Fruit fly (Drosophila melanogaster) whole organism, embryonic: Measurements from ENCODE around the gene svr.
A peak's percentile ranks its signal among the peaks of the same experiment; 100 is the strongest.

Source experiments
- Bgb ChIP-seq: fragments of 200-800 bp; sonication (Bioruptor generic); IDR thresholded peaks from 2 replicates; pipeline ENCODE4 v1.3.6; 2022; ENCODE audit warnings: missing biosample characterization, missing genetic modification characterization; ENCODE audit not compliant: partially characterized antibody
- Blimp-1 ChIP-seq: fragments of 200-800 bp; sonication (Bioruptor generic); optimal IDR thresholded peaks from 3 replicates; lab custom pipeline; 2018; ENCODE audit warnings: missing biosample characterization, missing genetic modification characterization, mild to moderate bottlenecking, moderate library complexity, missing genetic modification reagents
- CG10431 ChIP-seq: fragments of 200-800 bp; sonication (Bioruptor generic); optimal IDR thresholded peaks from 3 replicates; lab custom pipeline; 2018; ENCODE audit warnings: missing biosample characterization, mild to moderate bottlenecking, missing genetic modification characterization
- CG14965 ChIP-seq: fragments of 200-800 bp; sonication (Bioruptor generic); optimal IDR thresholded peaks from 2 replicates; lab custom pipeline; 2016; ENCODE audit warnings: missing biosample characterization, missing genetic modification characterization, borderline replicate concordance
- CG15696 ChIP-seq: fragments of 200-800 bp; sonication (Bioruptor generic); optimal IDR thresholded peaks from 2 replicates; lab custom pipeline; 2019; ENCODE audit warnings: missing biosample characterization, mild to moderate bottlenecking, missing genetic modification characterization, moderate library complexity
- CG18262 ChIP-seq: fragments of 200-800 bp; optimal IDR thresholded peaks from 3 replicates; lab custom pipeline; 2019; ENCODE audit warnings: missing biosample characterization, mild to moderate bottlenecking, missing genetic modification characterization, moderate library complexity
- CG30020 ChIP-seq: fragments of 200-800 bp; optimal IDR thresholded peaks from 2 replicates; lab custom pipeline; 2019; ENCODE audit warnings: missing biosample characterization, mild to moderate bottlenecking, missing genetic modification characterization, moderate library complexity
- CG32532 ChIP-seq: fragments of 200-800 bp; sonication (Bioruptor generic); IDR thresholded peaks from 2 replicates; pipeline ENCODE4 v1.3.6; 2022; ENCODE audit warnings: missing biosample characterization, missing genetic modification characterization
- CG33557 ChIP-seq: fragments of 200-800 bp; sonication (Bioruptor generic); optimal IDR thresholded peaks from 2 replicates; lab custom pipeline; 2019; ENCODE audit warnings: missing biosample characterization, mild to moderate bottlenecking, missing genetic modification characterization, moderate library complexity
- CG3726 ChIP-seq: fragments of 200-800 bp; sonication (Bioruptor generic); IDR thresholded peaks from 3 replicates; pipeline ENCODE4, ENCODE4 v1.3.6; 2022; ENCODE audit warnings: missing biosample characterization, missing genetic modification characterization
- CG4424 ChIP-seq: fragments of 200-800 bp; sonication (Bioruptor generic); optimal IDR thresholded peaks from 3 replicates; lab custom pipeline; 2016; ENCODE audit warnings: missing biosample characterization, missing genetic modification characterization
- CG4617 ChIP-seq: fragments of 200-800 bp; sonication (Bioruptor generic); optimal IDR thresholded peaks from 3 replicates; lab custom pipeline; 2016; ENCODE audit warnings: missing biosample characterization, missing genetic modification characterization, borderline replicate concordance
- CG6175 ChIP-seq: fragments of 200-800 bp; sonication (Bioruptor generic); IDR thresholded peaks from 3 replicates; pipeline ENCODE4 v1.3.6; 2022; ENCODE audit warnings: missing biosample characterization, missing genetic modification characterization
- CG6254 ChIP-seq: fragments of 200-800 bp; sonication (Bioruptor generic); optimal IDR thresholded peaks from 3 replicates; lab custom pipeline; 2017; ENCODE audit warnings: mild to moderate bottlenecking, missing biosample characterization, missing genetic modification reagents, missing genetic modification characterization
- CG7987 ChIP-seq: fragments of 200-800 bp; sonication (Bioruptor generic); optimal IDR thresholded peaks from 2 replicates; lab custom pipeline; 2018; ENCODE audit warnings: missing biosample characterization, mild to moderate bottlenecking, missing genetic modification characterization, moderate library complexity
- CG8359 ChIP-seq: fragments of 200-800 bp; sonication (Bioruptor generic); optimal IDR thresholded peaks from 2 replicates; lab custom pipeline; 2017; ENCODE audit warnings: missing biosample characterization, mild to moderate bottlenecking, missing genetic modification characterization, borderline replicate concordance
- CG9727 ChIP-seq: fragments of 200-800 bp; sonication (Bioruptor generic); optimal IDR thresholded peaks from 3 replicates; lab custom pipeline; 2017; ENCODE audit warnings: missing biosample characterization, mild to moderate bottlenecking, missing genetic modification characterization
- Dref ChIP-seq: fragments of 200-800 bp; sonication (Bioruptor generic); IDR thresholded peaks from 2 replicates; pipeline ENCODE4 v1.3.6; 2022; ENCODE audit warnings: missing biosample characterization, missing genetic modification characterization
- E2f2 ChIP-seq: fragments of 200-800 bp; sonication (Bioruptor generic); IDR thresholded peaks from 2 replicates; pipeline ENCODE4 v1.3.6; 2022; ENCODE audit warnings: missing biosample characterization, missing genetic modification characterization
- Fer1 ChIP-seq: fragments of 200-800 bp; sonication (Bioruptor generic); optimal IDR thresholded peaks from 2 replicates; lab custom pipeline; 2017; ENCODE audit warnings: missing biosample characterization, mild to moderate bottlenecking, missing genetic modification characterization
- H2.0 ChIP-seq: fragments of 200-800 bp; sonication (Bioruptor generic); IDR thresholded peaks from 2 replicates; pipeline ENCODE4 v1.3.6; 2022; ENCODE audit warnings: missing biosample characterization, missing genetic modification characterization
- Hand ChIP-seq: fragments of 200-800 bp; sonication (Bioruptor generic); optimal IDR thresholded peaks from 2 replicates; lab custom pipeline; 2017; ENCODE audit warnings: mild to moderate bottlenecking, missing biosample characterization, missing genetic modification reagents, missing genetic modification characterization
- Hmx ChIP-seq: fragments of 200-800 bp; sonication (Bioruptor generic); optimal IDR thresholded peaks from 2 replicates; lab custom pipeline; 2016; ENCODE audit warnings: missing biosample characterization, missing genetic modification characterization
- MBD-R2 ChIP-seq: fragments of 200-800 bp; sonication (Bioruptor generic); IDR thresholded peaks from 2 replicates; pipeline ENCODE4 v1.3.6; 2022; ENCODE audit warnings: missing biosample characterization, missing genetic modification characterization
- NFAT ChIP-seq: fragments of 200-800 bp; sonication (Bioruptor generic); IDR thresholded peaks from 2 replicates; pipeline ENCODE4 v1.3.6; 2022; ENCODE audit warnings: missing biosample characterization, missing genetic modification characterization
- Oaz ChIP-seq: fragments of 200-800 bp; sonication (Bioruptor generic); IDR thresholded peaks from 2 replicates; pipeline ENCODE4 v1.3.6; 2022; ENCODE audit warnings: missing biosample characterization, missing genetic modification characterization
- Opbp ChIP-seq: fragments of 200-800 bp; sonication (Bioruptor generic); IDR thresholded peaks from 3 replicates; pipeline ENCODE4 v1.3.6; 2022; ENCODE audit warnings: missing biosample characterization, missing genetic modification characterization; ENCODE audit not compliant: partially characterized antibody
- Rfx ChIP-seq: fragments of 200-800 bp; sonication (Bioruptor generic); IDR thresholded peaks from 2 replicates; pipeline ENCODE4 v1.3.6; 2022; ENCODE audit warnings: missing biosample characterization, missing genetic modification characterization
- Xbp1 ChIP-seq: fragments of 200-800 bp; sonication (Bioruptor generic); optimal IDR thresholded peaks from 3 replicates; lab custom pipeline; 2016; ENCODE audit warnings: missing biosample characterization, mild to moderate bottlenecking, missing genetic modification characterization
- amos ChIP-seq: fragments of 200-800 bp; sonication (Bioruptor generic); IDR thresholded peaks from 2 replicates; pipeline ENCODE4 v1.3.6; 2022; ENCODE audit warnings: missing biosample characterization, missing genetic modification characterization; ENCODE audit not compliant: partially characterized antibody
- bowl ChIP-seq: fragments of 200-800 bp; sonication (Bioruptor generic); IDR thresholded peaks from 2 replicates; pipeline ENCODE4 v1.3.6; 2022; ENCODE audit warnings: missing biosample characterization, missing genetic modification characterization
- dan ChIP-seq: fragments of 200-800 bp; sonication (Bioruptor generic); IDR thresholded peaks from 2 replicates; pipeline ENCODE4 v1.3.6; 2022; ENCODE audit warnings: missing biosample characterization, missing genetic modification characterization
- dmrt11E ChIP-seq: fragments of 200-800 bp; sonication (Bioruptor generic); optimal IDR thresholded peaks from 3 replicates; lab custom pipeline; 2018; ENCODE audit warnings: missing biosample characterization, mild to moderate bottlenecking, missing genetic modification characterization, moderate library complexity
- emc ChIP-seq: fragments of 200-800 bp; sonication (Bioruptor generic); optimal IDR thresholded peaks from 2 replicates; lab custom pipeline; 2016; ENCODE audit warnings: missing biosample characterization, missing genetic modification characterization
- en ChIP-seq: fragments of 200-800 bp; sonication (Bioruptor generic); optimal IDR thresholded peaks from 2 replicates; lab custom pipeline; 2016; ENCODE audit warnings: missing biosample characterization, missing genetic modification characterization
- ewg ChIP-seq: fragments of 200-800 bp; sonication (Bioruptor generic); optimal IDR thresholded peaks from 3 replicates; lab custom pipeline; 2017; ENCODE audit warnings: mild to moderate bottlenecking, missing biosample characterization, missing genetic modification reagents, missing genetic modification characterization
- eyg ChIP-seq: fragments of 200-800 bp; sonication (Bioruptor generic); optimal IDR thresholded peaks from 3 replicates; lab custom pipeline; 2016; ENCODE audit warnings: missing biosample characterization, missing genetic modification characterization
- fd102C ChIP-seq: fragments of 200-800 bp; sonication (Bioruptor generic); optimal IDR thresholded peaks from 2 replicates; lab custom pipeline; 2018; ENCODE audit warnings: missing biosample characterization, mild to moderate bottlenecking, missing genetic modification characterization, moderate library complexity
- fru ChIP-seq: fragments of >200 bp; optimal IDR thresholded peaks from 2 replicates; lab custom pipeline; 2017
- her ChIP-seq: fragments of 200-800 bp; sonication (Bioruptor generic); optimal IDR thresholded peaks from 2 replicates; lab custom pipeline; 2016; ENCODE audit warnings: missing biosample characterization, missing genetic modification characterization
- ind ChIP-seq: fragments of 200-800 bp; sonication (Bioruptor generic); optimal IDR thresholded peaks from 3 replicates; lab custom pipeline; 2016; ENCODE audit warnings: missing biosample characterization, missing genetic modification characterization
- mam ChIP-seq: fragments of 200-800 bp; sonication (Bioruptor generic); optimal IDR thresholded peaks from 3 replicates; lab custom pipeline; 2016; ENCODE audit warnings: missing biosample characterization, missing genetic modification characterization
- vnd ChIP-seq: fragments of 200-800 bp; sonication (Bioruptor generic); IDR thresholded peaks from 3 replicates; pipeline ENCODE4 v1.3.6; 2022; ENCODE audit warnings: missing biosample characterization, missing genetic modification characterization; ENCODE audit not compliant: partially characterized antibody
- zfh2 ChIP-seq: fragments of 200-800 bp; sonication (Bioruptor generic); optimal IDR thresholded peaks from 2 replicates; lab custom pipeline; 2016; ENCODE audit warnings: missing biosample characterization, missing genetic modification characterization

Gene svr

DNA sequence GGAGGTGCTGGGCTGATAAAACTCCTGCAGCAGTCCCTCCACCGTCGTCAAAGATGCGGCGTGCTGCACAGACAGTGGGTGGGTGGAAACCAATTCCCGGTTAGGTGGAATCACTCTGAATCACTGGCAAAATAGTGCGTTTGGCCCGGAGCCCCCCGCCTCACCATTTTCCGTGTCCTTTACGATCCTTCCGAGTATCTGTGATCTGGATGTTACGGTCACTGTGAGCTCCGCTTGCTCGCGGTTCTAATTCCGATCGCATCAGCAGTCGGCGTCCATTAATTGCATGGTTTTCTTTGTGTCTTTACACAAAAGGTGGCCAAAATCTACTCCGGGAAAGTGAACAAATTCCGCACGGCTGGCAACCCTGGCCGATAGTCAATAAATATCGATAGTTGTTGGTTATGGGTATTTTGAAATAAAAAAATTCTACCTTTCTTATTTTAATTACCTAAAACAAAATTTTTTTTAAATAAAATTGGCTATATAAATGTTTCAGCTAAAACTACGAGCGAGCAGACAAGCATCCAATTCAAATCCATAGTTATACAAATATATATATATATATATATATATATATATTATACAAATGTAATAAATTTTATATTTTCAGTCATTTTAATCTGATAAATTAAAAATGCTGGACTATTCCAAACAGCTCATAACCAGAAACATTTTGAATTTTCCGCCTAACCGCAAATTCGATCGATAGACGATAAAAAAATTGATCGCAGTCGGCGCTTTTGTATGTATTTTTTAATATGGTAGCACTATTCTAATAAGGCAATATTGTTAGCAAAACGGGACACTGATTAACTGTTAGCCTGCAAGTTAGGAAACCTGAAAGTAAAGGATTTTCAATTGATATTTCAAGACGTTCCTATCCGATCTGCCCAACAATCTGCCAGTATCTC lies 19.8 kb upstream of the svr start, which contains the start of the genes ebo and CG13373 (continued):
- peak; percentile 51 for TF ChIP-seq Xbp1 (GFP tag; lab: Kevin White, UChicago)
- peak; percentile 3 for TF ChIP-seq CG15696 (tag; lab: Kevin White, UChicago)
- TF ChIP-seq Hmx (GFP tag; lab: Kevin White, UChicago): no peak
- no peak for TF ChIP-seq ind (GFP tag; lab: Kevin White, UChicago)
- no peak for TF ChIP-seq bowl (GFP tag; lab: Robert Waterston, UW)
- peak; percentile 78 for TF ChIP-seq E2f2
- no peak; the same call in 1 of the 2 replicates for TF ChIP-seq CG32532
- peak; percentile 71 for TF ChIP-seq CG4617 (GFP tag; lab: Kevin White, UChicago)
- TF ChIP-seq CG3726 (GFP tag; lab: Robert Waterston, UW): no peak
- peak; percentile 35 for TF ChIP-seq mam (GFP tag; lab: Kevin White, UChicago)
- peak; percentile 55; the same call in 1 of the 3 replicates for TF ChIP-seq vnd (GFP tag; lab: Robert Waterston, UW)
- TF ChIP-seq CG4424: no peak

DNA sequence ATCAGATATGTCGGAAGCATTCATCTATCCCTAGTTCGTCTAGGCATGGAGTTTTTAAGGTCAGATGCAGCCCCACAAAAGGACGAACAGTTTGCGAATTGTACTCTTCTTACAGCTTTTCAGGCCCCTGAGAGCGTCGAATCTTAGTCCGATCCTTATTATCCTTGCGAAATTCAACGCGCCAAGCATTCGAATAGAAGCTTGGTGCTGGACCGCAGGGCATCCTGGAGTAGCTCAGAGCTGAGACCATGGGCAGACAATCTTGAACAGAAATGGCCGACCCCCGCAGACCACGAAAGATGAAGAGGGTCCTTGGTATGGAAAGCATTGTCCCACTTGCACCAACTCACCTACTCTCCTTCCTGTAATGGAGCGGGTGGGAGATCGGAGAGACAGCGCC lies 17.5 kb upstream of the svr start, which contains the start of gene CG32817:
Gene CG32817, plus strand, starts transcription at position 301 of the 400 bp plus-strand sequence.
- TF ChIP-seq CG8359 (GFP tag; lab: Kevin White, UChicago) (no peak), emc (no peak), dmrt11E (tag; lab: Kevin White, UChicago) (no peak), H2.0 (GFP tag; lab: Robert Waterston, UW) (no peak), NFAT (GFP tag; lab: Robert Waterston, UW) (no peak), fru (lab: Kevin White, UChicago) (no peak), CG6254 (GFP tag; lab: Kevin White, UChicago) (no peak), fd102C (no peak), Xbp1 (GFP tag; lab: Kevin White, UChicago) (no peak), CG18262 (tag; lab: Kevin White, UChicago) (no peak)

DNA sequence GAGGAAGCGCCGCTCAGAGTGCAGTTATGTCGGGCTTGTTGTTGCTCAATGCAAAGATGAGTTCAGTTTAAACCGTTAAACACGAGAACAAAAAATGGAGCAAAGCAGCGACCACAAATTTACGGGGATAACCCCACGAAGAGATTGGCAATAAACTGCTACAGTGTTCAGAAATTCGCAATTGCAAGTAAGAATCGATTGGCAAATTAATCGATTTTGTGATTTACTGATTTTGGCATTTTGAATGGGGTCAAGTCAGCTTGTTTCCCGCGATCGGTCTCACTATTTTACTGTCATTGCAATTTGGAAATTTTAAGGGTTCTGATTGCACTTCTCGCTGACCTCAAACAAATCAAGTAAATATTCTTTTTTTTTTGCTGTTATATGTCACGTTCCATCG lies 14.6 kb upstream of the svr start, which contains the start of gene CG3176:
Gene CG3176, plus strand, starts transcription at position 221 of the 400 bp plus-strand sequence.
- TF ChIP-seq Bgb (0 out of 2 replicates have a peak, but pooled peaks have one; percentile 18), amos (GFP tag; lab: Robert Waterston, UW) (0 out of 2 replicates have a peak, but pooled peaks have one; percentile 11), MBD-R2 (GFP tag; lab: Robert Waterston, UW) (peak; percentile 44; the same call in 1 of the 2 replicates), Dref (GFP tag; lab: Robert Waterston, UW) (peak; percentile 61)

DNA sequence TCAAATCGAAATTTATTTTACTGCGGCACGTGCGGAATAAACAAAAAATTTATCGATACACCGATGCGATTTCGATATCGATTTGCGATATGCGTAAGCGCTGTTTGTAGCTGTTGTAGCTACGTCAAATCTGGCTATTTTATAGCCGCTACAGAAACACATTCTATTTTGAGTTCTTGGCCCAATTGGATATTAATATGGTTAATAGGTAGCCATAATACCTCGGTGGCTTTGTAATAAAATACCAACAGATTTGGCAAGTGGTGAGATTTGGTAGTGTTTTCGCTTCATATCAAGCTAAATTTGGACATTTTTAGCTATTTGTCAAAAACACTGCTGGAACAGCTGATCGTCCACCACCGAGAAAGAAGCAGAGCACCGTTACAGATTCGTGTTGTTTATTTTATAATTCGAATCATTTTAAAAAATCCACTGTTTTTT lies 8.7 kb upstream of the svr start, which contains the start of the genes CG18273 and CG3156:
Gene CG18273, minus strand, starts transcription at position 65 of the 441 bp plus-strand sequence.
Gene CG3156, plus strand, starts transcription at position 362 of the 441 bp plus-strand sequence.
- TF ChIP-seq Opbp (GFP tag; lab: Robert Waterston, UW): peak; percentile 60; the same call in 1 of the 3 replicates
- no peak for TF ChIP-seq CG6254 (GFP tag; lab: Kevin White, UChicago)
- no peak for TF ChIP-seq Oaz (GFP tag; lab: Robert Waterston, UW)
- no peak for TF ChIP-seq her (GFP tag; lab: Kevin White, UChicago)
- no peak for TF ChIP-seq Hand (GFP tag; lab: Kevin White, UChicago)
- TF ChIP-seq CG14965: no peak
- no peak for TF ChIP-seq CG6175 (GFP tag; lab: Robert Waterston, UW)
- TF ChIP-seq Rfx (GFP tag; lab: Robert Waterston, UW): no peak
- peak; percentile 75 for TF ChIP-seq CG30020
- no peak for TF ChIP-seq Fer1 (GFP tag; lab: Kevin White, UChicago)
- TF ChIP-seq eyg (GFP tag; lab: Kevin White, UChicago): no peak
- peak; percentile 36 for TF ChIP-seq zfh2 (GFP tag; lab: Kevin White, UChicago)
- TF ChIP-seq dan (GFP tag; lab: Robert Waterston, UW): no peak
- TF ChIP-seq CG9727 (GFP tag; lab: Kevin White, UChicago): peak; percentile 29
- no peak for TF ChIP-seq CG33557 (GFP tag; lab: Kevin White, UChicago)
- TF ChIP-seq Blimp-1 (GFP tag; lab: Kevin White, UChicago): no peak
- no peak for TF ChIP-seq CG10431 (GFP tag; lab: Kevin White, UChicago)
- TF ChIP-seq ewg (GFP tag; lab: Kevin White, UChicago): no peak
- no peak for TF ChIP-seq CG7987
- TF ChIP-seq en (GFP tag; lab: Kevin White, UChicago): no peak
